Fruit fly (Drosophila melanogaster) whole organism, embryonic: ENCODE measurements around the gene CG34293.
A peak's percentile ranks its signal among the peaks of the same experiment; 100 is the strongest.

Experiments
- Atf3 ChIP-seq: fragments of 200-800 bp; sonication (Bioruptor generic); optimal IDR thresholded peaks from 3 replicates; lab custom pipeline; 2016; ENCODE audit warnings: missing biosample characterization, missing genetic modification characterization
- CG10274 ChIP-seq: fragments of 200-800 bp; sonication (Bioruptor generic); optimal IDR thresholded peaks from 3 replicates; lab custom pipeline; 2017; ENCODE audit warnings: missing biosample characterization, mild to moderate bottlenecking, missing genetic modification characterization
- CG10321 ChIP-seq: fragments of 200-800 bp; sonication (Bioruptor generic); IDR thresholded peaks from 2 replicates; pipeline ENCODE4 v1.3.6; 2022; ENCODE audit warnings: missing biosample characterization, missing genetic modification characterization
- CG11247 ChIP-seq: fragments of 200-800 bp; sonication (Bioruptor generic); IDR thresholded peaks from 2 replicates; pipeline ENCODE4 v1.3.6; 2022; ENCODE audit warnings: missing biosample characterization, missing genetic modification characterization
- CG11456 ChIP-seq: fragments of 200-800 bp; sonication (Bioruptor generic); IDR thresholded peaks from 3 replicates; pipeline ENCODE4 v1.3.6; 2022; ENCODE audit warnings: missing biosample characterization, missing genetic modification characterization
- CG1233 ChIP-seq: fragments of 200-800 bp; sonication (Bioruptor generic); optimal IDR thresholded peaks from 4 replicates; lab custom pipeline; 2018; ENCODE audit warnings: missing biosample characterization, mild to moderate bottlenecking, missing genetic modification characterization
- CG12659 ChIP-seq: fragments of 200-800 bp; sonication (Bioruptor generic); optimal IDR thresholded peaks from 3 replicates; lab custom pipeline; 2017; ENCODE audit warnings: mild to moderate bottlenecking, missing biosample characterization, missing genetic modification reagents, missing genetic modification characterization
- CG13296 ChIP-seq: fragments of 200-800 bp; sonication (Bioruptor generic); optimal IDR thresholded peaks from 3 replicates; lab custom pipeline; 2018; ENCODE audit warnings: missing biosample characterization, mild to moderate bottlenecking, missing genetic modification characterization
- CG14441 ChIP-seq: fragments of 200-800 bp; sonication (Bioruptor generic); IDR thresholded peaks from 2 replicates; pipeline ENCODE4 v1.3.6; 2022; ENCODE audit warnings: missing biosample characterization, missing genetic modification characterization
- CG14667 ChIP-seq: fragments of 200-800 bp; sonication (Bioruptor generic); IDR thresholded peaks from 2 replicates; pipeline ENCODE4 v1.3.6; 2022; ENCODE audit warnings: missing biosample characterization, missing genetic modification characterization
- CG15073 ChIP-seq: fragments of 200-800 bp; sonication (Bioruptor generic); optimal IDR thresholded peaks from 2 replicates; lab custom pipeline; 2016; ENCODE audit warnings: missing biosample characterization, missing genetic modification characterization
- CG15269 ChIP-seq: fragments of 200-800 bp; sonication (Bioruptor generic); optimal IDR thresholded peaks from 2 replicates; lab custom pipeline; 2018; ENCODE audit warnings: missing biosample characterization, mild to moderate bottlenecking, missing genetic modification characterization, moderate library complexity
- CG18764 ChIP-seq: fragments of 200-800 bp; sonication (Bioruptor generic); optimal IDR thresholded peaks from 3 replicates; lab custom pipeline; 2016; ENCODE audit warnings: missing biosample characterization, missing genetic modification characterization
- CG31388 ChIP-seq: fragments of 200-800 bp; sonication (Bioruptor generic); optimal IDR thresholded peaks from 2 replicates; lab custom pipeline; 2016; ENCODE audit warnings: missing biosample characterization, missing genetic modification characterization
- CG3281 ChIP-seq: fragments of 200-800 bp; sonication (Bioruptor generic); optimal IDR thresholded peaks from 3 replicates; lab custom pipeline; 2017; ENCODE audit warnings: missing biosample characterization, mild to moderate bottlenecking, missing genetic modification characterization
- CG4282 ChIP-seq: fragments of 200-800 bp; sonication (Bioruptor generic); optimal IDR thresholded peaks from 2 replicates; lab custom pipeline; 2016; ENCODE audit warnings: missing biosample characterization, missing genetic modification characterization
- CG4328 ChIP-seq: fragments of 200-800 bp; sonication (Bioruptor generic); optimal IDR thresholded peaks from 3 replicates; lab custom pipeline; 2017; ENCODE audit warnings: missing biosample characterization, missing genetic modification reagents, missing genetic modification characterization
- CG4404 ChIP-seq: fragments of 200-800 bp; sonication (Bioruptor generic); IDR thresholded peaks from 2 replicates; pipeline ENCODE4 v1.3.6; 2022; ENCODE audit warnings: missing biosample characterization, missing genetic modification characterization
- CG7372 ChIP-seq: fragments of 200-800 bp; sonication (Bioruptor generic); IDR thresholded peaks from 2 replicates; pipeline ENCODE4 v1.3.6; 2022; ENCODE audit warnings: missing biosample characterization, missing genetic modification characterization
- CG7556 ChIP-seq: fragments of 200-800 bp; sonication (Bioruptor generic); optimal IDR thresholded peaks from 2 replicates; lab custom pipeline; 2017; ENCODE audit warnings: missing biosample characterization, mild to moderate bottlenecking, missing genetic modification characterization
- CG7839 ChIP-seq: fragments of 200-800 bp; sonication (Bioruptor generic); optimal IDR thresholded peaks from 3 replicates; lab custom pipeline; 2018; ENCODE audit warnings: missing biosample characterization, mild to moderate bottlenecking, missing genetic modification characterization, moderate library complexity
- CG9817 ChIP-seq: fragments of 200-800 bp; sonication (Bioruptor generic); optimal IDR thresholded peaks from 2 replicates; lab custom pipeline; 2018; ENCODE audit warnings: missing biosample characterization, mild to moderate bottlenecking, missing genetic modification characterization, moderate library complexity
- CoRest ChIP-seq: fragments of 200-800 bp; sonication (Bioruptor generic); optimal IDR thresholded peaks from 3 replicates; lab custom pipeline; 2018; ENCODE audit warnings: missing biosample characterization, mild to moderate bottlenecking, missing genetic modification characterization, moderate library complexity
- Deaf1 ChIP-seq: fragments of 200-800 bp; optimal IDR thresholded peaks from 3 replicates; lab custom pipeline; 2019; ENCODE audit warnings: missing biosample characterization, mild to moderate bottlenecking, missing genetic modification characterization, moderate library complexity
- Dll ChIP-seq: fragments of 200-800 bp; sonication (Bioruptor generic); IDR thresholded peaks from 4 replicates; pipeline ENCODE4 v1.3.6; 2022; ENCODE audit warnings: missing biosample characterization, missing genetic modification characterization; ENCODE audit not compliant: partially characterized antibody
- E2f1 ChIP-seq: fragments of 200-800 bp; sonication (Bioruptor generic); IDR thresholded peaks from 2 replicates; pipeline ENCODE4 v1.3.6; 2022; ENCODE audit warnings: missing biosample characterization, missing genetic modification characterization
- Gsc ChIP-seq: fragments of 200-800 bp; sonication (Bioruptor generic); IDR thresholded peaks from 2 replicates; pipeline ENCODE4 v1.3.6; 2022; ENCODE audit warnings: missing biosample characterization, missing genetic modification characterization
- Gug ChIP-seq: fragments of 200-800 bp; sonication (Bioruptor generic); IDR thresholded peaks from 4 replicates; pipeline ENCODE4 v1.3.6; 2022; ENCODE audit warnings: missing biosample characterization, missing genetic modification characterization
- NK7.1 ChIP-seq: fragments of 200-800 bp; sonication (Bioruptor generic); optimal IDR thresholded peaks from 3 replicates; lab custom pipeline; 2016; ENCODE audit warnings: missing biosample characterization, missing genetic modification characterization
- Oli ChIP-seq: fragments of 200-800 bp; sonication (Bioruptor generic); optimal IDR thresholded peaks from 2 replicates; lab custom pipeline; 2018; ENCODE audit warnings: missing biosample characterization, mild to moderate bottlenecking, missing genetic modification characterization, moderate library complexity
- Ptx1 ChIP-seq: fragments of 200-800 bp; sonication (Bioruptor generic); IDR thresholded peaks from 2 replicates; pipeline ENCODE4 v1.3.6; 2022; ENCODE audit warnings: missing biosample characterization, missing genetic modification characterization
- Ssrp ChIP-seq: fragments of 200-800 bp; sonication (Bioruptor generic); optimal IDR thresholded peaks from 2 replicates; lab custom pipeline; 2018; ENCODE audit warnings: missing biosample characterization, mild to moderate bottlenecking, missing genetic modification characterization, moderate library complexity
- ab ChIP-seq: fragments of 200-800 bp; sonication (Bioruptor generic); optimal IDR thresholded peaks from 2 replicates; lab custom pipeline; 2016; ENCODE audit warnings: missing biosample characterization, missing genetic modification characterization
- az2 ChIP-seq: fragments of 200-800 bp; sonication (Bioruptor generic); optimal IDR thresholded peaks from 3 replicates; lab custom pipeline; 2016; ENCODE audit warnings: missing biosample characterization, missing genetic modification characterization
- bcd ChIP-seq: fragments of 200-800 bp; sonication (Bioruptor generic); optimal IDR thresholded peaks from 2 replicates; lab custom pipeline; 2017; ENCODE audit warnings: missing biosample characterization, mild to moderate bottlenecking, missing genetic modification characterization
- ci ChIP-seq: fragments of 200-800 bp; sonication (Bioruptor generic); IDR thresholded peaks from 3 replicates; pipeline ENCODE4 v1.3.6; 2022; ENCODE audit warnings: missing biosample characterization, missing genetic modification characterization
- crp ChIP-seq, 2 experiments: fragments of 200-800 bp; sonication (Bioruptor generic); optimal IDR thresholded peaks; 2 replicates in 1 of 2; 3 replicates in 1 of 2; lab custom pipeline; 2017; ENCODE audit warnings: missing biosample characterization in 2 of 2, missing genetic modification characterization in 2 of 2, mild to moderate bottlenecking in 1 of 2, moderate library complexity in 1 of 2
- gsb-n ChIP-seq: fragments of 200-800 bp; sonication (Bioruptor generic); optimal IDR thresholded peaks from 3 replicates; lab custom pipeline; 2018; ENCODE audit warnings: missing biosample characterization, mild to moderate bottlenecking, missing genetic modification characterization
- hkb ChIP-seq, 2 experiments: fragments of 200-800 bp in 1 of 2; fragments of >200 bp in 1 of 2; sonication (Bioruptor generic) in 1 of 2; IDR thresholded peaks in 1 of 2; optimal IDR thresholded peaks in 1 of 2; 2 replicates each; pipeline versions ENCODE4 v1.3.6 to Lab custom; 2017 to 2022; ENCODE audit warnings: missing biosample characterization in 1 of 2, missing genetic modification characterization in 1 of 2
- lov ChIP-seq, 2 experiments: fragments of 200-800 bp in 1 of 2; fragments of >200 bp in 1 of 2; sonication (Bioruptor generic) in 1 of 2; IDR thresholded peaks in 1 of 2; optimal IDR thresholded peaks in 1 of 2; 2 replicates in 1 of 2; 3 replicates in 1 of 2; pipeline versions ENCODE4 v1.3.6 to Lab custom; 2017 to 2022; ENCODE audit warnings: missing biosample characterization in 1 of 2, missing genetic modification characterization in 1 of 2
- pita ChIP-seq: fragments of 200-800 bp; sonication (Bioruptor generic); optimal IDR thresholded peaks from 2 replicates; lab custom pipeline; 2017; ENCODE audit warnings: missing biosample characterization, mild to moderate bottlenecking, missing genetic modification characterization
- prd ChIP-seq, 3 experiments: fragments of >200 bp in 2 of 3; fragments of 200-800 bp in 1 of 3; sonication (Bioruptor generic) in 1 of 3; optimal IDR thresholded peaks in 2 of 3; IDR thresholded peaks in 1 of 3; 2 replicates in 2 of 3; 3 replicates in 1 of 3; pipeline versions ENCODE4 v1.3.6 to Lab custom; 2017 to 2022; ENCODE audit warnings: missing biosample characterization in 1 of 3, missing genetic modification characterization in 1 of 3
- schlank ChIP-seq: fragments of 200-800 bp; sonication (Bioruptor generic); optimal IDR thresholded peaks from 2 replicates; lab custom pipeline; 2018; ENCODE audit warnings: missing biosample characterization, mild to moderate bottlenecking, missing genetic modification characterization
- sens ChIP-seq: fragments of 200-800 bp; sonication (Bioruptor generic); peaks from one replicate; lab custom pipeline; 2016; ENCODE audit warnings: missing biosample characterization, missing genetic modification characterization
- sug ChIP-seq: fragments of 200-800 bp; optimal IDR thresholded peaks from 2 replicates; lab custom pipeline; 2019; ENCODE audit warnings: missing biosample characterization, mild to moderate bottlenecking, missing genetic modification characterization, moderate library complexity
- twi ChIP-seq: fragments of 200-800 bp; optimal IDR thresholded peaks from 2 replicates; lab custom pipeline; 2019; ENCODE audit warnings: missing biosample characterization, mild to moderate bottlenecking, missing genetic modification characterization, moderate library complexity
- vvl ChIP-seq: fragments of 200-800 bp; sonication (Bioruptor generic); IDR thresholded peaks from 2 replicates; pipeline ENCODE4 v1.3.6; 2022; ENCODE audit warnings: missing biosample characterization, missing genetic modification characterization

Gene CG34293

DNA sequence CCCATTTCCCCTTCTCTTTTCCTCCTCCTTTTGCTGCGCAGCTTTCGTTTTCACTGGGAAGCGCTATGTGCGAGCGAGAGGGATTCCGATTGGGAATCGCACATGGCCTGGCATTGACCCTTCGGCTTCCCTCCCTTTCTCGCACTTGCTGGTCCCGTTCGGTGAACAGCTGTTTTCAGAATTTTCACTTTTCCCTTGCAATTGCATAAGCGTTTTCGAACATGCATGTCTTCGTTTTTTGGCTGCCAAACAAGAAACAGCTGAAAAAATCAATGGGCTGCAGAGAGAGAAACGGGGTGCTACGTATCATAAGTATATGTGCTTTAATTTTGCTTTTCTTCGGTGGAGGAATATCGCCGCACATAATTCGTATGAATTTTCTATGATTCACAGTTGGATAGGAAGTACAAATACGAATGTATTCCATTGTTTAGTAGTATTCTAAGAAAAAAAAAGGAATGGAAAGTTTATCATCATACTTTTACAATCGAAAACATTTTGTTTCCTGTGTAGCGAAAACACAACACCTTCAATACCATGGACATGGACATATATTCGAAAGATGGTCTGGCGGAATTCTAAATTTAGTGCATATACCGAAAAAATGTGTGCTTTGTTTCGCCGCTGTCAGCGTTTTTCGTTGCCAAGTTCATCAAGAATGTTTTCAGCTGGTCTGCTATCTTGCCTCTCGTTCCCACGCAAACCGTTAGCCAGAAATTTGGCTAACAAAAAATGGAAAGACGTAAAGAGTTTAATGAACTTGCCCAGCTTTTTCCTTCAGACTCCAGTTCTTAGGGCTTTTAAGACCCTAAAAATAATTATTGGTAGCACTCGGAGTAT lies 13.0 kb downstream of the CG34293 start:
- TF ChIP-seq Gsc (no peak), E2f1 (peak; percentile 44; the same call in 1 of the 2 replicates), CG12659 (GFP tag; lab: Kevin White, UChicago) (peak; percentile 34), CG4404 (GFP tag; lab: Robert Waterston, UW) (no peak), crp (GFP tag; optimal IDR thresholded peaks at IDR 0.05; lab: Kevin White, UChicago) (peak in 1 of 2 experiments; percentile 63), CG14441 (GFP tag; lab: Robert Waterston, UW) (peak; percentile 41; the same call in 1 of the 2 replicates), CG11456 (GFP tag; lab: Robert Waterston, UW) (no peak), CG31388 (no peak), CG15269 (tag; lab: Kevin White, UChicago) (peak; percentile 65), CG7556 (GFP tag; lab: Kevin White, UChicago) (peak; percentile 57), sug (tag; lab: Kevin White, UChicago) (no peak), ab (GFP tag; lab: Kevin White, UChicago) (no peak), gsb-n (tag; lab: Kevin White, UChicago) (peak; percentile 6), pita (no peak), CG10321 (GFP tag; lab: Robert Waterston, UW) (no peak), CG4328 (GFP tag; lab: Kevin White, UChicago) (peak; percentile 17), CG18764 (GFP tag; lab: Kevin White, UChicago) (no peak), CG11247 (GFP tag; lab: Robert Waterston, UW) (no peak), sens (GFP tag; lab: Kevin White, UChicago) (peak; percentile 83), hkb (optimal IDR thresholded peaks at IDR 0.05; lab: Kevin White, UChicago) (no peak), hkb (GFP tag; IDR thresholded peaks at IDR 0.05; lab: Robert Waterston, UW) (peak; percentile 36; the same call in 1 of the 2 replicates), bcd (peak; percentile 53), Oli (peak; percentile 59), CG7839 (peak; percentile 57), Gug (GFP tag; lab: Robert Waterston, UW) (0 out of 4 replicates have a peak, but pooled peaks have one; percentile 20), Dll (GFP tag; lab: Robert Waterston, UW) (no peak), CG3281 (peak; percentile 62), CG9817 (tag; lab: Kevin White, UChicago) (peak; percentile 63), CG1233 (peak; percentile 42), Ptx1 (GFP tag; lab: Robert Waterston, UW) (peak; percentile 54), NK7.1 (peak; percentile 17), az2 (GFP tag; lab: Kevin White, UChicago) (peak; percentile 41), Atf3 (GFP tag; lab: Kevin White, UChicago) (no peak), CG7372 (GFP tag; lab: Robert Waterston, UW) (0 out of 2 replicates have a peak, but pooled peaks have one; percentile 19), Ssrp (peak; percentile 28), ci (GFP tag; lab: Robert Waterston, UW) (no peak), CoRest (tag; lab: Kevin White, UChicago) (peak; percentile 62), CG10274 (GFP tag; lab: Kevin White, UChicago) (no peak), vvl (peak; percentile 36; the same call in 1 of the 2 replicates), CG4282 (no peak), CG14667 (GFP tag; lab: Robert Waterston, UW) (no peak), CG13296 (GFP tag; lab: Kevin White, UChicago) (peak; percentile 14), schlank (tag; lab: Kevin White, UChicago) (peak; percentile 49), Deaf1 (tag; lab: Kevin White, UChicago) (no peak), lov (optimal IDR thresholded peaks at IDR 0.05; lab: Kevin White, UChicago) (no peak), lov (GFP tag; IDR thresholded peaks at IDR 0.05; lab: Robert Waterston, UW) (no peak), CG15073 (GFP tag; lab: Kevin White, UChicago) (no peak), twi (peak; percentile 18), prd (optimal IDR thresholded peaks at IDR 0.05; lab: Kevin White, UChicago) (no peak), prd (GFP tag; IDR thresholded peaks at IDR 0.05; lab: Robert Waterston, UW) (peak; percentile 26; the same call in 1 of the 3 replicates)
